Worm (Caenorhabditis elegans) whole organism, young adult: ENCODE results near the gene H21P03.10.

Experiments used
- ZK185.1 ChIP-seq: sonication (generic microtip); optimal IDR thresholded peaks from 2 replicates; lab custom pipeline; 2016; ENCODE audit warnings: mild to moderate bottlenecking, missing genetic modification characterization, missing compliant biosample characterization; ENCODE audit not compliant: poor library complexity, severe bottlenecking
- dpl-1 ChIP-seq: fragments of 150-350 bp; optimal IDR thresholded peaks from 2 replicates; lab custom pipeline; 2014; ENCODE audit warnings: missing biosample characterization, missing genetic modification reagents, missing genetic modification characterization
- ets-4 ChIP-seq: fragments of 200-800 bp; sonication (Bioruptor generic); optimal IDR thresholded peaks from 2 replicates; lab custom pipeline; 2018; ENCODE audit warnings: mild to moderate bottlenecking, missing genetic modification characterization, missing compliant biosample characterization
- fkh-3 ChIP-seq: sonication (generic microtip); optimal IDR thresholded peaks from 2 replicates; lab custom pipeline; 2016; ENCODE audit warnings: mild to moderate bottlenecking, missing genetic modification characterization, missing compliant biosample characterization
- lir-1 ChIP-seq: fragments of 200-800 bp; sonication (Bioruptor generic); conservative IDR thresholded peaks from 2 replicates; pipeline ENCODE4 v1.3.6; 2022; ENCODE audit warnings: missing genetic modification reagents, missing genetic modification characterization, missing compliant biosample characterization
- snpc-4 ChIP-seq, 5 experiments: fragments of 150-350 bp in 1 of 5; sonication (generic microtip) in 4 of 5; optimal IDR thresholded peaks; 2 replicates each; lab custom pipeline; 2014 to 2018; ENCODE audit warnings: missing genetic modification characterization in 5 of 5, missing biosample characterization in 3 of 5, antibody characterized with exemption in 2 of 5, mild to moderate bottlenecking in 2 of 5, missing compliant biosample characterization in 2 of 5, missing genotype in 2 of 5, moderate library complexity in 2 of 5, missing genetic modification reagents in 1 of 5
- unc-130 ChIP-seq: sonication (generic microtip); optimal IDR thresholded peaks from 2 replicates; lab custom pipeline; 2016; ENCODE audit warnings: missing genetic modification reagents, missing genetic modification characterization, missing compliant biosample characterization

DNA sequence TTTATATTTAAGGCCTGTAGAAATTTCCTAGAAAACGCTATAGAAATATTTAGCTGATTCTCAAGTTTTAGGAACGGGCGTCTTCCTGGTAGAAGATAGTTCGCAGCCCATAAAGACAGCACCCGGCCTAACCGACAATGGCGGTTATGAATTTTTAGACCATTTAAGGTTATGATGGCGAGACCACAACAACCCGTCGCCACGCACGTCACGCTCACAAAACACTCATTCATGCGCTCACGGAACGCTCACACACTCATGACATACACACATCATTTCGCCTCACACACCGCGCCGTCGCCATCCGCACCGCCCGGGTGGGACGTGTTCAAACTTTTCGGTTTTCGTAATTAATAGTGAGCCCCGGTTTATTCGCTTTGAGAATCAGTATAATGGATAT lies 23.2 kb downstream of the H21P03.10 start:
- no peak for TF ChIP-seq fkh-3 (tag; lab: Kevin White, UChicago)
- TF ChIP-seq ets-4 (GFP tag; lab: Kevin White, UChicago), result no peak
- TF ChIP-seq ZK185.1, result no peak
- peak; percentile 83 for TF ChIP-seq lir-1
- TF ChIP-seq snpc-4 (GFP tag; optimal IDR thresholded peaks at IDR 0.05; lab: Kevin White, UChicago), result no peak
- TF ChIP-seq snpc-4 (tag; optimal IDR thresholded peaks at IDR 0.05; lab: Kevin White, UChicago), result no peak
- TF ChIP-seq unc-130, result no peak
- no peak for TF ChIP-seq dpl-1 (GFP tag; lab: Kevin White, UChicago)
